Fruit fly (Drosophila melanogaster) whole organism: ENCODE data around the gene CG32095.

Experiments
- Dll ChIP-seq: fragments of >200 bp; optimal IDR thresholded peaks from 2 replicates; lab custom pipeline; 2017
- psq ChIP-seq: fragments of >200 bp; optimal IDR thresholded peaks from 2 replicates; lab custom pipeline; 2017

DNA sequence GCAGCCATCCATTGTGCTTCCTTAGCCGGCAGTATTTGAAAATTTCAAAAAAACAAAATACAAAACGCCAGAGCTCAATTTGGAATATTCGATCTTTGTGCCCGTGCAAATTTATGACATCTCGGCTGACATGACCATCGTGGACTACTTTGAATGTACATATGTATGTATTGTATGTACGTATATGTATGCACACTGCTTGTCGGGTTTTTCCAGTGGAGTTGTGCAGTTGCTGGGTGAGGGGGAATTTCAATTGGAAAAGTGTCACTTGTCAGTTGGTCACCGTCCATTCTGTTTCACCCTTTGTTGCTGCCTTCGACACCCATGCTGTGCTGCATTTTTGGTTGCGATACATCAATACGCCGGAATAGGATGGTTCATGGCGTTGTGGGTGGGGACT is 22.2 kb upstream of the CG32095 start, which contains the start of gene CG12521:
- no peak for TF ChIP-seq psq (lab: Kevin White, UChicago)
- TF ChIP-seq Dll (lab: Kevin White, UChicago) = no peak
